Worm (Caenorhabditis elegans): Measurements from ENCODE around the gene R01B10.3.

- no peak for TF ChIP-seq ama-1 (optimal IDR thresholded peaks at IDR 0.05)
- TF ChIP-seq nhr-237 (tag; optimal IDR thresholded peaks at IDR 0.05), result no peak
Observed at ce11 chrV:6063330-6063729, 18.4 kb upstream of the R01B10.3 start, which contains the start of gene Y38A10A.2.

Data from whole organism, L3 larva.